Comparison of ENCODE assay signal across 6 fruit fly cellular contexts in the genomic region with DNA sequence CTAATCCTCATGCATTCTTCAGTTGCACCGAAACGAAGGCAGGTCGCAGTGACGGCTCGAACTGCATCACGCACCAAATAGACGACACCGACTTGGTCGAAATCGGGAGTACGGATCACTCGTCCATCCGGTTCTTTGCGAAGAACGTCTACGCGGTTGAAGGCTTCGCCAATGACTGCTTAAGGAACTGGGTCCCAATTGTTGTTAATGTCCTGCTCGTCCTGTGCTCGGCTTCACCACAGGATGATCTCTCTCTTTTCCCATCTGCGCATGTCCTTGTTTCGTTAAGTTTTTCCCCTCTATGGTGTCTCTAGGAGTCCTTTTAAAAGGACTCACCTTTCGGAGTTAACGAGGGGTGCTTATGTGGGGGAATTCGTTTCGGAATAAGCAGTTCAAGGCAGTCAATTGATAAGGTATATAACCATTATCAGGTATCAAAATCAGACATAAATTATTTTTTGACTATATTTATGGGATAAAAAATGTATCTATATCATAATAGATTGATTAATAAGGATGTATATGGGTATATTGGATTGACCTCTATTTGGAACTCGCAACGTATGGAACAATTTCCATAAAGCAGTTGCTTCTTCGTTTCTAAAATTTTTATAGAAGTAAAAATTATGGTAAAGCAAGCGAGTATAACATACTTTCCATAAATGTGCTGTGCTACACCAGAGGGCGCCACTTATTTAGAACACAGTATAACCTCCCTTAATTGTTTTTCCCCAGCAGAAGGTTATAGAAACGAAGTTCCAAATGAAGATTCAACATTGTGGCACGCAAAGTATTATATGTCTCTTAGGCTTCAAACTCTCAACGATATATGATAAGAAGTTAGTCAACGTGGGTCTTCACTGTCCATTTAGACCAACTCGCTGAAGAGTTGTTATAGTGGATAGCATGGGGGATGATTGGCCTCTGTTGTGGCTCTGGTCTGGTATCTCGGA.
TF ChIP-seq lines count a peak whose summit lies in the region.

Gene dpr20 (minus strand): TSS at position 186 of the 953 bp plus-strand sequence.

- peak; percentile 85 to 87 for TF ChIP-seq CTCF in S2 (optimal IDR thresholded peaks at IDR 0.05; lab: Kevin White, UChicago)
- TF ChIP-seq CTCF in whole organism, embryonic (GFP tag; optimal IDR thresholded peaks at IDR 0.05; lab: Kevin White, UChicago), result peak; percentile 90

TF ChIP-seq in whole organism, adult, 20 proteins besides CTCF, POLR2A, EP300 and RAD21 (continues in another document):
- peak; percentile 81 for TF ChIP-seq CG14711 (tag; optimal IDR thresholded peaks at IDR 0.05; lab: Kevin White, UChicago)
- TF ChIP-seq bab1 (GFP tag; optimal IDR thresholded peaks at IDR 0.05; lab: Kevin White, UChicago), result no peak
- no peak for TF ChIP-seq Crg-1 (GFP tag; optimal IDR thresholded peaks at IDR 0.05; lab: Kevin White, UChicago)
- TF ChIP-seq kay (GFP tag; lab: Kevin White, UChicago; ENCODE audit: borderline replicate concordance), result no peak
- no peak for TF ChIP-seq cic (GFP tag; optimal IDR thresholded peaks at IDR 0.05; lab: Kevin White, UChicago)
- TF ChIP-seq CG5204 (GFP tag; optimal IDR thresholded peaks at IDR 0.05; lab: Kevin White, UChicago), result peak; percentile 84
- peak; percentile 92 for TF ChIP-seq pad (GFP tag; optimal IDR thresholded peaks at IDR 0.05; lab: Kevin White, UChicago)
- TF ChIP-seq CG11617 (GFP tag; optimal IDR thresholded peaks at IDR 0.05; lab: Kevin White, UChicago), result peak; percentile 10
- peak; percentile 91 for TF ChIP-seq CG12768 (GFP tag; optimal IDR thresholded peaks at IDR 0.05; lab: Kevin White, UChicago)
- peak; percentile 88 for TF ChIP-seq Hr96 (GFP tag; optimal IDR thresholded peaks at IDR 0.05; lab: Kevin White, UChicago)
- TF ChIP-seq cnc (optimal IDR thresholded peaks at IDR 0.05; lab: Kevin White, UChicago), result no peak
- peak; percentile 85 for TF ChIP-seq CG7101 (tag; optimal IDR thresholded peaks at IDR 0.05; lab: Kevin White, UChicago)
- peak; percentile 87 for TF ChIP-seq CG33017 (tag; optimal IDR thresholded peaks at IDR 0.05; lab: Kevin White, UChicago)
- peak; percentile 8 for TF ChIP-seq Mnt (GFP tag; optimal IDR thresholded peaks at IDR 0.05; lab: Kevin White, UChicago)
- peak; percentile 83 for TF ChIP-seq CG7045 (GFP tag; optimal IDR thresholded peaks at IDR 0.05; lab: Kevin White, UChicago)
- no peak for TF ChIP-seq tj (GFP tag; optimal IDR thresholded peaks at IDR 0.05; lab: Kevin White, UChicago)

TF ChIP-seq in whole organism, embryonic, 481 proteins besides CTCF, POLR2A, EP300 and RAD21 (continues in another document):
- TF ChIP-seq bsh (GFP tag; optimal IDR thresholded peaks at IDR 0.05; lab: Kevin White, UChicago), result peak; percentile 8 to 74
- no peak for TF ChIP-seq Mad (GFP tag; optimal IDR thresholded peaks at IDR 0.05; lab: Kevin White, UChicago)
- TF ChIP-seq dm (GFP tag; optimal IDR thresholded peaks at IDR 0.05; lab: Kevin White, UChicago), result peak; percentile 15
- TF ChIP-seq kni (GFP tag; optimal IDR thresholded peaks at IDR 0.05; lab: Kevin White, UChicago), result no peak
- TF ChIP-seq Sox100B (GFP tag; optimal IDR thresholded peaks at IDR 0.05; lab: Kevin White, UChicago), result no peak
- TF ChIP-seq psq (GFP tag; optimal IDR thresholded peaks at IDR 0.05; lab: Kevin White, UChicago), result no peak
- TF ChIP-seq CG4617 (GFP tag; optimal IDR thresholded peaks at IDR 0.05; lab: Kevin White, UChicago; ENCODE audit: borderline replicate concordance), result peak; percentile 25
- TF ChIP-seq az2 (GFP tag; optimal IDR thresholded peaks at IDR 0.05; lab: Kevin White, UChicago), result peak; percentile 65
- no peak for TF ChIP-seq z (GFP tag; IDR thresholded peaks at IDR 0.05; lab: Robert Waterston, UW)
- TF ChIP-seq CG3163 (GFP tag; optimal IDR thresholded peaks at IDR 0.05; lab: Kevin White, UChicago), result no peak
- TF ChIP-seq CG5180 (GFP tag; optimal IDR thresholded peaks at IDR 0.05; lab: Kevin White, UChicago), result peak; percentile 20
- TF ChIP-seq chif (GFP tag; optimal IDR thresholded peaks at IDR 0.05; lab: Kevin White, UChicago), result peak; percentile 41 to 73
- peak; percentile 85 for TF ChIP-seq H2.0 (GFP tag; IDR thresholded peaks at IDR 0.05; lab: Robert Waterston, UW)
- TF ChIP-seq Adf1 (GFP tag; IDR thresholded peaks at IDR 0.05; lab: Robert Waterston, UW), result peak; percentile 53
- TF ChIP-seq jigr1 (GFP tag; IDR thresholded peaks at IDR 0.05; lab: Robert Waterston, UW), result peak; percentile 68; the same call in 1 of the 3 replicates

TF ChIP-seq in whole organism, prepupa, 60 proteins besides CTCF, POLR2A, EP300 and RAD21 (continues in another document):
- peak; percentile 78 for TF ChIP-seq achi (GFP tag; optimal IDR thresholded peaks at IDR 0.05; lab: Kevin White, UChicago)
- peak; percentile 48 for TF ChIP-seq Lpt (GFP tag; optimal IDR thresholded peaks at IDR 0.05; lab: Kevin White, UChicago)
- TF ChIP-seq Gug (GFP tag; IDR thresholded peaks at IDR 0.05; lab: Robert Waterston, UW), result peak; percentile 86
- peak; percentile 79 for TF ChIP-seq Ets96B (tag; optimal IDR thresholded peaks at IDR 0.05; lab: Kevin White, UChicago)
- TF ChIP-seq CG11762 (GFP tag; optimal IDR thresholded peaks at IDR 0.05; lab: Kevin White, UChicago; ENCODE audit: insufficient read depth), result peak; percentile 67
- peak; percentile 84 for TF ChIP-seq Hr4 (GFP tag; optimal IDR thresholded peaks at IDR 0.05; lab: Kevin White, UChicago)
- peak; percentile 33 for TF ChIP-seq Sox15 (GFP tag; optimal IDR thresholded peaks at IDR 0.05; lab: Kevin White, UChicago)
- no peak for TF ChIP-seq Hr38 (GFP tag; optimal IDR thresholded peaks at IDR 0.05; lab: Kevin White, UChicago)
- TF ChIP-seq Eip78C (GFP tag; lab: Kevin White, UChicago), result peak; percentile 95
- no peak for TF ChIP-seq Blimp-1 (GFP tag; optimal IDR thresholded peaks at IDR 0.05; lab: Kevin White, UChicago)
- peak; percentile 53 for TF ChIP-seq CG9139 (GFP tag; optimal IDR thresholded peaks at IDR 0.05; lab: Kevin White, UChicago)
- TF ChIP-seq CG10631 (GFP tag; optimal IDR thresholded peaks at IDR 0.05; lab: Kevin White, UChicago), result peak; percentile 65
- TF ChIP-seq fd59A (GFP tag; optimal IDR thresholded peaks at IDR 0.05; lab: Kevin White, UChicago), result peak; percentile 50
- TF ChIP-seq dsx (GFP tag; optimal IDR thresholded peaks at IDR 0.05; lab: Kevin White, UChicago; ENCODE audit: poor library complexity, severe bottlenecking), result peak; percentile 78
- TF ChIP-seq fkh (GFP tag; optimal IDR thresholded peaks at IDR 0.05; lab: Kevin White, UChicago), result peak; percentile 8
- peak; percentile 65 for TF ChIP-seq Met (GFP tag; optimal IDR thresholded peaks at IDR 0.05; lab: Kevin White, UChicago)

TF ChIP-seq in whole organism, pupa, 21 proteins besides CTCF, POLR2A, EP300 and RAD21 (continues in another document):
- TF ChIP-seq Snoo (tag; optimal IDR thresholded peaks at IDR 0.05; lab: Kevin White, UChicago) (peak; percentile 65), EcR (GFP tag; optimal IDR thresholded peaks at IDR 0.05; lab: Kevin White, UChicago) (no peak), CG12605 (GFP tag; IDR thresholded peaks at IDR 0.05; lab: Robert Waterston, UW) (peak; percentile 95), fd96Ca (GFP tag; IDR thresholded peaks at IDR 0.05; lab: Robert Waterston, UW) (peak; percentile 94), rn (GFP tag; IDR thresholded peaks at IDR 0.05; lab: Robert Waterston, UW) (peak; percentile 84), CG32121 (GFP tag; IDR thresholded peaks at IDR 0.05; lab: Robert Waterston, UW) (peak; percentile 91), Pif1B (GFP tag; optimal IDR thresholded peaks at IDR 0.05; lab: Kevin White, UChicago) (peak; percentile 76), CG10348 (GFP tag; IDR thresholded peaks at IDR 0.05; lab: Robert Waterston, UW) (peak; percentile 70), CG17806 (tag; optimal IDR thresholded peaks at IDR 0.05; lab: Kevin White, UChicago) (peak; percentile 78), CG15710 (tag; optimal IDR thresholded peaks at IDR 0.05; lab: Kevin White, UChicago) (peak; percentile 72), D1 (tag; optimal IDR thresholded peaks at IDR 0.05; lab: Kevin White, UChicago) (no peak), CG8159 (tag; optimal IDR thresholded peaks at IDR 0.05; lab: Kevin White, UChicago) (peak; percentile 81), CG13204 (GFP tag; optimal IDR thresholded peaks at IDR 0.05; lab: Kevin White, UChicago) (no peak), CG9948 (tag; optimal IDR thresholded peaks at IDR 0.05; lab: Kevin White, UChicago) (peak; percentile 61), CG8301 (tag; optimal IDR thresholded peaks at IDR 0.05; lab: Kevin White, UChicago) (peak; percentile 81), CG14655 (GFP tag; optimal IDR thresholded peaks at IDR 0.05; lab: Kevin White, UChicago) (peak; percentile 81), Ets98B (GFP tag; IDR thresholded peaks at IDR 0.05; lab: Robert Waterston, UW) (peak; percentile 94), Pif1A (GFP tag; optimal IDR thresholded peaks at IDR 0.05; lab: Kevin White, UChicago) (peak; percentile 78)

TF ChIP-seq in whole organism, wandering third instar larva, 38 proteins besides CTCF, POLR2A, EP300 and RAD21 (continues in another document):
- TF ChIP-seq Dif (GFP tag; optimal IDR thresholded peaks at IDR 0.05; lab: Kevin White, UChicago; ENCODE audit: partially characterized antibody) (no peak), sage (GFP tag; optimal IDR thresholded peaks at IDR 0.05; lab: Kevin White, UChicago) (no peak), pan (optimal IDR thresholded peaks at IDR 0.05; lab: Kevin White, UChicago) (no peak), lola (GFP tag; optimal IDR thresholded peaks at IDR 0.05; lab: Kevin White, UChicago) (no peak), woc (GFP tag; optimal IDR thresholded peaks at IDR 0.05; lab: Kevin White, UChicago) (peak; percentile 43), dmrt93B (GFP tag; optimal IDR thresholded peaks at IDR 0.05; lab: Kevin White, UChicago) (peak; percentile 6), psq (GFP tag; optimal IDR thresholded peaks at IDR 0.05; lab: Kevin White, UChicago) (peak; percentile 26), Mio (GFP tag; optimal IDR thresholded peaks at IDR 0.05; lab: Kevin White, UChicago) (no peak), N (GFP tag; optimal IDR thresholded peaks at IDR 0.05; lab: Kevin White, UChicago) (no peak), Hr83 (GFP tag; optimal IDR thresholded peaks at IDR 0.05; lab: Kevin White, UChicago; ENCODE audit: poor library complexity, severe bottlenecking) (no peak), CG32264 (GFP tag; optimal IDR thresholded peaks at IDR 0.05; lab: Kevin White, UChicago) (peak; percentile 35), Vsx2 (GFP tag; optimal IDR thresholded peaks at IDR 0.05; lab: Kevin White, UChicago; ENCODE audit: partially characterized antibody) (no peak), br (GFP tag; optimal IDR thresholded peaks at IDR 0.05; lab: Kevin White, UChicago) (peak; percentile 42), Rel (GFP tag; optimal IDR thresholded peaks at IDR 0.05; lab: Kevin White, UChicago) (no peak), Rel (tag; optimal IDR thresholded peaks at IDR 0.05; lab: Kevin White, UChicago) (peak; percentile 32), h (GFP tag; optimal IDR thresholded peaks at IDR 0.05; lab: Kevin White, UChicago) (peak; percentile 76), foxo (GFP tag; optimal IDR thresholded peaks at IDR 0.05; lab: Kevin White, UChicago) (peak in 1 of 2 experiments; percentile 70), Dfd (GFP tag; optimal IDR thresholded peaks at IDR 0.05; lab: Kevin White, UChicago) (no peak), ey (GFP tag; optimal IDR thresholded peaks at IDR 0.05; lab: Kevin White, UChicago) (peak; percentile 62), HLH106 (tag; optimal IDR thresholded peaks at IDR 0.05; lab: Kevin White, UChicago) (peak; percentile 73)
